Worm (Caenorhabditis elegans) whole organism, L3 larva: ENCODE results near the gene B0001.3.

ENCODE experiments used
- R02D3.7 ChIP-seq: fragments of 150-350 bp; optimal IDR thresholded peaks from 2 replicates; lab custom pipeline; 2014; ENCODE audit warnings: missing biosample characterization, missing genetic modification characterization
- ZK546.5 ChIP-seq: sonication (generic microtip); optimal IDR thresholded peaks from 2 replicates; lab custom pipeline; 2017; ENCODE audit warnings: missing biosample characterization, missing genetic modification characterization
- aly-2 ChIP-seq: fragments of 150-350 bp; optimal IDR thresholded peaks from 2 replicates; lab custom pipeline; 2014; ENCODE audit warnings: missing biosample characterization, missing genetic modification characterization
- ama-1 ChIP-seq: fragments of 150-350 bp; optimal IDR thresholded peaks from 2 replicates; lab custom pipeline; 2018
- ceh-28 ChIP-seq: fragments of 150-350 bp; optimal IDR thresholded peaks from 2 replicates; lab custom pipeline; 2014; ENCODE audit warnings: missing biosample characterization, missing genetic modification reagents, missing genetic modification characterization
- ceh-82 ChIP-seq: fragments of 150-350 bp; optimal IDR thresholded peaks from 2 replicates; lab custom pipeline; 2014; ENCODE audit warnings: missing biosample characterization, missing genetic modification characterization
- daf-12 ChIP-seq: fragments of 150-350 bp; optimal IDR thresholded peaks from 2 replicates; lab custom pipeline; 2014; ENCODE audit warnings: missing biosample characterization, missing genetic modification reagents, missing genetic modification characterization
- egl-27 ChIP-seq: sonication (generic microtip); optimal IDR thresholded peaks from 4 replicates; lab custom pipeline; 2017; ENCODE audit warnings: missing biosample characterization, missing genetic modification reagents, missing genetic modification characterization
- egl-5 ChIP-seq: fragments of 150-350 bp; optimal IDR thresholded peaks from 2 replicates; lab custom pipeline; 2017; ENCODE audit warnings: missing biosample characterization, missing genetic modification reagents, missing genetic modification characterization, inconsistent platforms
- elt-1 ChIP-seq: fragments of 150-350 bp; optimal IDR thresholded peaks from 2 replicates; lab custom pipeline; 2014; ENCODE audit warnings: missing biosample characterization, missing genetic modification characterization
- elt-2 ChIP-seq: sonication (generic microtip); optimal IDR thresholded peaks from 2 replicates; lab custom pipeline; 2016; ENCODE audit warnings: missing genetic modification reagents, mild to moderate bottlenecking, missing genetic modification characterization, missing compliant biosample characterization
- elt-3 ChIP-seq, 3 experiments: fragments of 150-350 bp in 1 of 3; sonication (generic microtip) in 2 of 3; optimal IDR thresholded peaks; 2 replicates in 2 of 3; 4 replicates in 1 of 3; lab custom pipeline; 2014 to 2017; ENCODE audit warnings: missing biosample characterization in 3 of 3, missing genetic modification characterization in 3 of 3
- eor-1 ChIP-seq, 2 experiments: fragments of 150-350 bp; optimal IDR thresholded peaks; 2 replicates each; lab custom pipeline; 2014 to 2018; ENCODE audit warnings: missing biosample characterization in 2 of 2, missing genetic modification characterization in 2 of 2
- fkh-2 ChIP-seq: fragments of 150-350 bp; optimal IDR thresholded peaks from 2 replicates; lab custom pipeline; 2014; ENCODE audit warnings: missing biosample characterization, missing genetic modification reagents, missing genetic modification characterization
- fos-1 ChIP-seq: fragments of 150-350 bp; optimal IDR thresholded peaks from 2 replicates; lab custom pipeline; 2014; ENCODE audit warnings: missing biosample characterization, missing genetic modification characterization
- hmg-11 ChIP-seq: sonication (generic microtip); optimal IDR thresholded peaks from 2 replicates; lab custom pipeline; 2016; ENCODE audit warnings: missing genetic modification characterization, missing compliant biosample characterization
- lin-15B ChIP-seq: fragments of 150-350 bp; optimal IDR thresholded peaks from 2 replicates; lab custom pipeline; 2014; ENCODE audit warnings: missing biosample characterization, missing genetic modification characterization
- lin-39 ChIP-seq: fragments of 150-350 bp; optimal IDR thresholded peaks from 2 replicates; lab custom pipeline; 2018; ENCODE audit warnings: missing biosample characterization, missing genetic modification reagents, missing genetic modification characterization
- lsy-12 ChIP-seq: sonication (generic microtip); optimal IDR thresholded peaks from 2 replicates; lab custom pipeline; 2016; ENCODE audit warnings: mild to moderate bottlenecking, missing genetic modification characterization, missing compliant biosample characterization
- mdl-1 ChIP-seq: fragments of 150-350 bp; optimal IDR thresholded peaks from 2 replicates; lab custom pipeline; 2014; ENCODE audit warnings: missing biosample characterization, missing genetic modification characterization
- mml-1 ChIP-seq: fragments of 150-350 bp; sonication (generic microtip); optimal IDR thresholded peaks from 3 replicates; lab custom pipeline; 2014; ENCODE audit warnings: missing biosample characterization, missing genetic modification characterization
- nfya-1 ChIP-seq: sonication (generic microtip); optimal IDR thresholded peaks from 2 replicates; lab custom pipeline; 2017; ENCODE audit warnings: missing genetic modification characterization, mild to moderate bottlenecking, missing compliant biosample characterization, antibody characterized with exemption, moderate library complexity; ENCODE audit not compliant: insufficient read depth
- nhr-11 ChIP-seq: fragments of 150-350 bp; optimal IDR thresholded peaks from 2 replicates; lab custom pipeline; 2014; ENCODE audit warnings: missing biosample characterization, missing genetic modification characterization
- nhr-12 ChIP-seq: fragments of 150-350 bp; optimal IDR thresholded peaks from 2 replicates; lab custom pipeline; 2014; ENCODE audit warnings: missing biosample characterization, missing genetic modification characterization
- nhr-23 ChIP-seq: fragments of 150-350 bp; optimal IDR thresholded peaks from 2 replicates; lab custom pipeline; 2014; ENCODE audit warnings: missing biosample characterization, missing genetic modification reagents, missing genetic modification characterization
- nhr-237 ChIP-seq: fragments of 150-350 bp; optimal IDR thresholded peaks from 2 replicates; lab custom pipeline; 2014; ENCODE audit warnings: missing biosample characterization, missing genetic modification characterization
- nhr-25 ChIP-seq: sonication (generic microtip); optimal IDR thresholded peaks from 2 replicates; lab custom pipeline; 2017; ENCODE audit warnings: missing biosample characterization, missing genetic modification characterization
- nhr-28 ChIP-seq: fragments of 150-350 bp; optimal IDR thresholded peaks from 2 replicates; lab custom pipeline; 2014; ENCODE audit warnings: missing biosample characterization, missing genetic modification characterization
- nhr-43 ChIP-seq: sonication (generic microtip); optimal IDR thresholded peaks from 2 replicates; lab custom pipeline; 2016; ENCODE audit warnings: mild to moderate bottlenecking, missing genetic modification characterization, missing compliant biosample characterization; ENCODE audit not compliant: poor library complexity, severe bottlenecking
- nhr-76 ChIP-seq: fragments of 150-350 bp; sonication (generic microtip); optimal IDR thresholded peaks from 5 replicates; lab custom pipeline; 2014; ENCODE audit warnings: missing biosample characterization, missing genetic modification characterization
- nhr-77 ChIP-seq: fragments of 150-350 bp; optimal IDR thresholded peaks from 2 replicates; lab custom pipeline; 2014; ENCODE audit warnings: missing biosample characterization, missing genetic modification characterization
- pha-4 ChIP-seq: fragments of 150-350 bp; optimal IDR thresholded peaks from 2 replicates; lab custom pipeline; 2014; ENCODE audit warnings: missing biosample characterization, missing genetic modification reagents, missing genetic modification characterization
- sea-2 ChIP-seq: fragments of 150-350 bp; sonication (generic microtip); optimal IDR thresholded peaks from 4 replicates; lab custom pipeline; 2014; ENCODE audit warnings: missing biosample characterization, missing genetic modification reagents, missing genetic modification characterization
- snpc-4 ChIP-seq: fragments of 150-350 bp; optimal IDR thresholded peaks from 2 replicates; lab custom pipeline; 2014; ENCODE audit warnings: missing biosample characterization, missing genetic modification characterization
- tbx-2 ChIP-seq: sonication (generic microtip); optimal IDR thresholded peaks from 2 replicates; lab custom pipeline; 2016; ENCODE audit warnings: mild to moderate bottlenecking, missing genetic modification characterization, missing compliant biosample characterization
- unc-39 ChIP-seq: sonication (generic microtip); optimal IDR thresholded peaks from 4 replicates; lab custom pipeline; 2017; ENCODE audit warnings: missing biosample characterization, missing genetic modification characterization
- ztf-11 ChIP-seq: fragments of 150-350 bp; optimal IDR thresholded peaks from 2 replicates; lab custom pipeline; 2014; ENCODE audit warnings: missing biosample characterization, missing genetic modification characterization
- ztf-4 ChIP-seq: fragments of 150-350 bp; optimal IDR thresholded peaks from 2 replicates; lab custom pipeline; 2014; ENCODE audit warnings: missing biosample characterization, missing genetic modification characterization

Gene B0001.3

DNA sequence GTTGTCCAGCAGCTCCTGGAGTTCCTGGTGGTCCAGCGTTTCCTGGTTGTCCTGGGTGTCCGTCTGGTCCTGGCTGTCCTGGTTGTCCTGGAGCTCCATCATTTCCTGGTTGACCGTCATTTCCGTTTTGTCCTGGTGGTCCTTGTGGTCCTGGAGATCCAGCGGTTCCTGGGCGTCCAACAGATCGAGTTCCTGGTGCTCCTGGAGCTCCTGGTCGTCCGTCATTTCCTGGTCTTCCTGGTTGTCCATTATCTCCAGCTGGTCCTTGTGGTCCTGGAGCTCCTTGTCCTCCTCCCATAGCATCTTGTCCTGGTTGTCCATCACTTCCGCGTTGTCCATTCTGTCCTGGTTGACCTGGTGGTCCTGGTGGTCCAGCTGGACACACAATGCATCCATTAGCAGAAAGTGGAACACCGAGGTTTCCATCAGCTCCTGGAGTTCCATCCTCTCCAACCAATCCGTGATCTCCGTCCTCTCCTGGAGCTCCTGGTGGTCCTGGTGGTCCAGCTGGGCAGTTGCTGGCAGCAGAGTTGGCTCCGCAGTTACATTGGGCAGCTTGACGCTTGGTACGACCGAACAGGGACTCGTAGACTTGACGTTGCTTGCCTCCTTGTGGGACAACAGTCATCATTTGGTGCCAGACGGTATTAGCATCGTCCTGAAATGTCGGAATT, 36.4 kb downstream of the B0001.3 start:
- TF ChIP-seq mml-1 (tag; lab: Kevin White, UChicago): no peak
- no peak for TF ChIP-seq fkh-2
- TF ChIP-seq eor-1 (tag; optimal IDR thresholded peaks at IDR 0.05; lab: Kevin White, UChicago): no peak
- no peak for TF ChIP-seq elt-3 (tag; optimal IDR thresholded peaks at IDR 0.05; lab: Kevin White, UChicago)
- TF ChIP-seq elt-2 (tag; lab: Kevin White, UChicago): no peak
- no peak for TF ChIP-seq nhr-76
- TF ChIP-seq nhr-43 (tag; lab: Kevin White, UChicago): no peak
- TF ChIP-seq lin-39 (tag; lab: Kevin White, UChicago): no peak
- TF ChIP-seq tbx-2: no peak
- TF ChIP-seq nhr-237 (tag; lab: Kevin White, UChicago): no peak
- no peak for TF ChIP-seq egl-27 (tag; lab: Kevin White, UChicago)
- no peak for TF ChIP-seq nhr-12
- TF ChIP-seq unc-39 (tag; lab: Kevin White, UChicago): no peak
- no peak for TF ChIP-seq nhr-77 (tag; lab: Kevin White, UChicago)

DNA sequence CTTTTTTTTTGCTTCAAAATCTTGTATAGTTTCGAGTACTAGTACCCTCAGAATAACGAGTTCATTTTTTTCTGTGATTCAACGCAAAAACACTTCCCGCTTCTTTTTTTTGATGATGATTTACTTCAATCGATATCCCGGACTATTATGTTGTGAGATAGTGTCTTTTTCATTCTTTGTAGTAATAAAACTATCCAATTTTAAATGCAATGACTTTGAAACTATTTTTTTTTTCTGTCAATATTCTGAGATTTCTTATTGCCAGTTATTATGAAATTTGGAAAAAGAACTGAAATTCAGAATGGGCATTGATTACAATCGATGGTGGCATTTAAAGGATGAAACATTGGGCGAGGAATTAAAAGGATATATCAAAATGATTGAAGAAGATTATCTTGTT, 40.0 kb downstream of the B0001.3 start, which contains the start of gene M18.3:
M18.3 (plus strand) TSS at position 301 of the 400 bp plus-strand sequence.
- TF ChIP-seq nhr-43 (tag; lab: Kevin White, UChicago): no peak
- no peak for TF ChIP-seq fkh-2
- no peak for TF ChIP-seq sea-2 (GFP tag; lab: Kevin White, UChicago)
- TF ChIP-seq unc-39 (tag; lab: Kevin White, UChicago): no peak
- TF ChIP-seq ztf-4 (tag; lab: Kevin White, UChicago): no peak
- no peak for TF ChIP-seq nhr-23
- no peak for TF ChIP-seq egl-5 (tag; lab: Kevin White, UChicago)
- no peak for TF ChIP-seq hmg-11 (tag; lab: Kevin White, UChicago)
- no peak for TF ChIP-seq nhr-28
- no peak for TF ChIP-seq elt-1 (tag; lab: Kevin White, UChicago)
- no peak for TF ChIP-seq mml-1 (tag; lab: Kevin White, UChicago)
- TF ChIP-seq nhr-11: no peak
- no peak for TF ChIP-seq ceh-82
- TF ChIP-seq R02D3.7 (tag; lab: Kevin White, UChicago): no peak
- no peak for TF ChIP-seq fos-1
- no peak for TF ChIP-seq ZK546.5 (tag; lab: Kevin White, UChicago)
- no peak for TF ChIP-seq eor-1 (tag; optimal IDR thresholded peaks at IDR 0.05; lab: Kevin White, UChicago)

DNA sequence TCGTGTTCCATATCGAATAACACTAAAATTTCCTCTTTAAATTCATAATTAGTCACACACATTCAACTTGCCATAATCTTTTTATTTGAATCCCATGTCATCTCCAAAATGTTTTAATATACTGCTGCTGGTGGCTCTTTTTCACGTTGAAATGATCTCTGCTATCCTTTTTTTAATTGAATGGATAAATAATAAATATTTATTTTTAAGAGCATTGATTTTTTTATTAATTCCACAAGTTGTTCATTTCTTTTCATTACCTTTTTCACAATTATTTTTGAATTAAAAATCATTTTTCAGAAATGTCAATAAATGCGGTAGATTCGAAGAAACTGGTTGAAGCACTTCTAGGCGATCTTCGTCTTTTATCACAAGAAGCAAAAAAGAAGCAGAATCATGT, 49.1 kb downstream of the B0001.3 start, which contains the start of gene mon-2:
mon-2 (plus strand) TSS at position 301 of the 400 bp plus-strand sequence.
- TF ChIP-seq nhr-76 (no peak), nhr-11 (no peak)

DNA sequence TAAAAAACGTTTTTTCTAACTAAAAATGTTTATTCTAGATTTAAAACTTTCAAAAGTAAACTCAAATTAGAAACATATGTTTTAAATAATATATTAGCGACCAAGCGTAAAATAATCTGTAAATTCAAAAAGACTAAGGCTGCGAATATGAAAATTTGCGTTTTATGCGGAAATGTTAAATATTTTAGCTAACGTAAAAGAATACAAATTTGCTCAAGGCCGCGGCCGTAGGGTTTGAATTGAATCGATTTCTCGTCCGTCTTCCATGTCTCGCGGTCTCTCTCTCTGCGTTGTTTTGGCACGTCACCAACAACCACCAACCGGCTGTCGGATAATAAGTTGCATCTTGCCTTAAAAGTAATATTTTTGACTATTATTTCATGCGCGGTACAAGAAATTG, 51.7 kb downstream of the B0001.3 start, which contains the start of gene F11A10.5:
F11A10.5 (plus strand) TSS at position 301 of the 400 bp plus-strand sequence.
- TF ChIP-seq lin-39 (tag; lab: Kevin White, UChicago) (no peak), pha-4 (no peak), mdl-1 (tag; lab: Kevin White, UChicago) (no peak), nhr-25 (peak; percentile 22), ztf-11 (tag; lab: Kevin White, UChicago) (no peak), nhr-43 (tag; lab: Kevin White, UChicago) (no peak), nfya-1 (tag; lab: Kevin White, UChicago) (no peak), elt-2 (tag; lab: Kevin White, UChicago) (no peak), nhr-76 (no peak), lin-15B (tag; lab: Kevin White, UChicago) (peak; percentile 41), nhr-12 (no peak), snpc-4 (tag; lab: Kevin White, UChicago) (no peak), daf-12 (tag; lab: Kevin White, UChicago) (no peak), nhr-23 (peak; percentile 7), aly-2 (tag; lab: Kevin White, UChicago) (no peak), ceh-28 (tag; lab: Kevin White, UChicago) (no peak), lsy-12 (tag; lab: Kevin White, UChicago) (no peak), ztf-4 (tag; lab: Kevin White, UChicago) (no peak), ama-1 (lab: Kevin White, UChicago) (no peak), elt-1 (tag; lab: Kevin White, UChicago) (no peak), ceh-82 (no peak)
- TF ChIP-seq, all 47 proteins: peak for 3
